Fruit fly (Drosophila melanogaster) whole organism, embryonic: Measurements from ENCODE around the gene ct.

ENCODE experiments used
- ATbp ChIP-seq: fragments of 200-800 bp; sonication (Bioruptor generic); optimal IDR thresholded peaks from 2 replicates; lab custom pipeline; 2017; ENCODE audit warnings: missing biosample characterization, mild to moderate bottlenecking, missing genetic modification characterization, missing genetic modification reagents
- Antp ChIP-seq: fragments of 200-800 bp; sonication (Bioruptor generic); optimal IDR thresholded peaks from 3 replicates; lab custom pipeline; 2016; ENCODE audit warnings: missing biosample characterization, missing genetic modification characterization
- Asciz ChIP-seq: fragments of 200-800 bp; sonication (Bioruptor generic); optimal IDR thresholded peaks from 2 replicates; lab custom pipeline; 2017; ENCODE audit warnings: missing biosample characterization, mild to moderate bottlenecking, missing genetic modification characterization, missing genetic modification reagents
- Awh ChIP-seq: fragments of 200-800 bp; sonication (Bioruptor generic); IDR thresholded peaks from 2 replicates; pipeline ENCODE4, ENCODE4 v1.3.6; 2022; ENCODE audit warnings: missing biosample characterization, missing genetic modification characterization
- CG14441 ChIP-seq: fragments of 200-800 bp; sonication (Bioruptor generic); IDR thresholded peaks from 2 replicates; pipeline ENCODE4 v1.3.6; 2022; ENCODE audit warnings: missing biosample characterization, missing genetic modification characterization
- CG15514 ChIP-seq: fragments of 200-800 bp; sonication (Bioruptor generic); optimal IDR thresholded peaks from 3 replicates; lab custom pipeline; 2017; ENCODE audit warnings: missing biosample characterization, missing genetic modification characterization, mild to moderate bottlenecking, moderate library complexity, missing genetic modification reagents
- CG16813 ChIP-seq: fragments of 200-800 bp; sonication (Bioruptor generic); IDR thresholded peaks from 3 replicates; pipeline ENCODE4 v1.3.6; 2022; ENCODE audit warnings: missing biosample characterization, missing genetic modification characterization; ENCODE audit not compliant: partially characterized antibody
- CG16863 ChIP-seq: fragments of 200-800 bp; sonication (Bioruptor generic); optimal IDR thresholded peaks from 3 replicates; lab custom pipeline; 2016; ENCODE audit warnings: missing biosample characterization, missing genetic modification characterization
- CG18011 ChIP-seq: fragments of 200-800 bp; sonication (Bioruptor generic); optimal IDR thresholded peaks from 2 replicates; lab custom pipeline; 2017; ENCODE audit warnings: missing biosample characterization, missing genetic modification characterization, mild to moderate bottlenecking, moderate library complexity, missing genotype
- CG1832 ChIP-seq: fragments of 200-800 bp; sonication (Bioruptor generic); optimal IDR thresholded peaks from 2 replicates; lab custom pipeline; 2017; ENCODE audit warnings: missing biosample characterization, mild to moderate bottlenecking, missing genetic modification characterization, inconsistent platforms
- CG30403 ChIP-seq: fragments of 200-800 bp; sonication (Bioruptor generic); optimal IDR thresholded peaks from 3 replicates; lab custom pipeline; 2016; ENCODE audit warnings: missing biosample characterization, missing genetic modification characterization
- CG3163 ChIP-seq: fragments of 200-800 bp; sonication (Bioruptor generic); optimal IDR thresholded peaks from 3 replicates; lab custom pipeline; 2016; ENCODE audit warnings: missing biosample characterization, missing genetic modification characterization
- CG3838 ChIP-seq: fragments of 200-800 bp; sonication (Bioruptor generic); optimal IDR thresholded peaks from 3 replicates; lab custom pipeline; 2016; ENCODE audit warnings: missing biosample characterization, missing genetic modification characterization
- CG4424 ChIP-seq: fragments of 200-800 bp; sonication (Bioruptor generic); optimal IDR thresholded peaks from 3 replicates; lab custom pipeline; 2016; ENCODE audit warnings: missing biosample characterization, missing genetic modification characterization
- CG8290 ChIP-seq, 3 experiments: fragments of 200-800 bp; sonication (Bioruptor generic); optimal IDR thresholded peaks; 2 replicates each; lab custom pipeline; 2016 to 2019; ENCODE audit warnings: missing biosample characterization in 3 of 3, missing genetic modification characterization in 3 of 3, mild to moderate bottlenecking in 2 of 3, moderate library complexity in 1 of 3
- CHES-1-like ChIP-seq: fragments of 200-800 bp; sonication (Bioruptor generic); optimal IDR thresholded peaks from 2 replicates; lab custom pipeline; 2016; ENCODE audit warnings: missing biosample characterization, missing genetic modification characterization
- Doc2 ChIP-seq: fragments of 200-800 bp; sonication (Bioruptor generic); IDR thresholded peaks from 2 replicates; pipeline ENCODE4 v1.3.6; 2022; ENCODE audit warnings: missing biosample characterization, missing genetic modification characterization
- Dref ChIP-seq: fragments of 200-800 bp; sonication (Bioruptor generic); IDR thresholded peaks from 2 replicates; pipeline ENCODE4 v1.3.6; 2022; ENCODE audit warnings: missing biosample characterization, missing genetic modification characterization
- E2f1 ChIP-seq: fragments of 200-800 bp; sonication (Bioruptor generic); IDR thresholded peaks from 2 replicates; pipeline ENCODE4 v1.3.6; 2022; ENCODE audit warnings: missing biosample characterization, missing genetic modification characterization
- Elba2 ChIP-seq: fragments of 200-800 bp; sonication (Bioruptor generic); optimal IDR thresholded peaks from 3 replicates; lab custom pipeline; 2016; ENCODE audit warnings: missing biosample characterization, missing genetic modification characterization
- Ets97D ChIP-seq: fragments of 200-800 bp; sonication (Bioruptor generic); optimal IDR thresholded peaks from 3 replicates; lab custom pipeline; 2016; ENCODE audit warnings: missing biosample characterization, missing genetic modification characterization
- Gug ChIP-seq: fragments of 200-800 bp; sonication (Bioruptor generic); IDR thresholded peaks from 4 replicates; pipeline ENCODE4 v1.3.6; 2022; ENCODE audit warnings: missing biosample characterization, missing genetic modification characterization
- H15 ChIP-seq: fragments of 200-800 bp; sonication (Bioruptor generic); IDR thresholded peaks from 3 replicates; pipeline ENCODE4 v1.3.6; 2022; ENCODE audit warnings: missing biosample characterization, missing genetic modification characterization
- Hr78 ChIP-seq, 2 experiments: fragments of 200-800 bp in 1 of 2; fragments of >200 bp in 1 of 2; sonication (Bioruptor generic) in 1 of 2; optimal IDR thresholded peaks; 2 replicates each; lab custom pipeline; 2017 to 2019; ENCODE audit warnings: missing biosample characterization in 2 of 2, missing genetic modification characterization in 2 of 2, mild to moderate bottlenecking in 1 of 2, moderate library complexity in 1 of 2
- NfI ChIP-seq: fragments of 200-800 bp; sonication (Bioruptor generic); optimal IDR thresholded peaks from 3 replicates; lab custom pipeline; 2018; ENCODE audit warnings: missing biosample characterization, mild to moderate bottlenecking, missing genetic modification characterization, moderate library complexity
- PHDP ChIP-seq: fragments of 200-800 bp; sonication (Bioruptor generic); optimal IDR thresholded peaks from 3 replicates; lab custom pipeline; 2018; ENCODE audit warnings: missing biosample characterization, mild to moderate bottlenecking, missing genetic modification characterization, moderate library complexity
- Scr ChIP-seq: fragments of 200-800 bp; sonication (Bioruptor generic); IDR thresholded peaks from 2 replicates; pipeline ENCODE4 v1.3.6; 2022; ENCODE audit warnings: missing biosample characterization, missing genetic modification characterization; ENCODE audit not compliant: partially characterized antibody
- Taf1 ChIP-seq: fragments of 200-800 bp; sonication (Bioruptor generic); IDR thresholded peaks from 2 replicates; pipeline ENCODE4 v1.3.6; 2022; ENCODE audit warnings: missing biosample characterization, missing genetic modification characterization
- Xbp1 ChIP-seq: fragments of 200-800 bp; sonication (Bioruptor generic); optimal IDR thresholded peaks from 3 replicates; lab custom pipeline; 2016; ENCODE audit warnings: missing biosample characterization, mild to moderate bottlenecking, missing genetic modification characterization
- amos ChIP-seq: fragments of 200-800 bp; sonication (Bioruptor generic); IDR thresholded peaks from 2 replicates; pipeline ENCODE4 v1.3.6; 2022; ENCODE audit warnings: missing biosample characterization, missing genetic modification characterization; ENCODE audit not compliant: partially characterized antibody
- aop ChIP-seq: fragments of 200-800 bp; sonication (Bioruptor generic); IDR thresholded peaks from 2 replicates; pipeline ENCODE4 v1.3.6; 2022; ENCODE audit warnings: missing biosample characterization, missing genetic modification characterization
- chn ChIP-seq: fragments of 200-800 bp; sonication (Bioruptor generic); optimal IDR thresholded peaks from 2 replicates; lab custom pipeline; 2016; ENCODE audit warnings: missing biosample characterization, missing genetic modification characterization
- croc ChIP-seq: fragments of 200-800 bp; sonication (Bioruptor generic); conservative IDR thresholded peaks from 3 replicates; pipeline ENCODE4 v1.3.6; 2022; ENCODE audit warnings: missing biosample characterization, missing genetic modification characterization
- cwo ChIP-seq: fragments of 200-800 bp; sonication (Bioruptor generic); optimal IDR thresholded peaks from 3 replicates; lab custom pipeline; 2017; ENCODE audit warnings: missing biosample characterization, missing genetic modification characterization, mild to moderate bottlenecking, moderate library complexity, missing genetic modification reagents
- dimm ChIP-seq: fragments of 200-800 bp; sonication (Bioruptor generic); IDR thresholded peaks from 2 replicates; pipeline ENCODE4 v1.3.6; 2022; ENCODE audit warnings: missing biosample characterization, missing genetic modification characterization
- fd96Cb ChIP-seq: fragments of 200-800 bp; sonication (Bioruptor generic); optimal IDR thresholded peaks from 2 replicates; lab custom pipeline; 2018; ENCODE audit warnings: missing biosample characterization, mild to moderate bottlenecking, missing genetic modification characterization, moderate library complexity
- fru ChIP-seq: fragments of >200 bp; optimal IDR thresholded peaks from 2 replicates; lab custom pipeline; 2017
- gce ChIP-seq: fragments of 200-800 bp; sonication (Bioruptor generic); IDR thresholded peaks from 3 replicates; pipeline ENCODE4 v1.3.6; 2022; ENCODE audit warnings: missing biosample characterization, missing genetic modification characterization
- gcm ChIP-seq: fragments of 200-800 bp; sonication (Bioruptor generic); optimal IDR thresholded peaks from 2 replicates; lab custom pipeline; 2019; ENCODE audit warnings: missing biosample characterization, mild to moderate bottlenecking, missing genetic modification characterization, moderate library complexity
- grau ChIP-seq: fragments of 200-800 bp; optimal IDR thresholded peaks from 3 replicates; lab custom pipeline; 2019; ENCODE audit warnings: missing biosample characterization, mild to moderate bottlenecking, missing genetic modification characterization, moderate library complexity
- lab ChIP-seq: fragments of 200-800 bp; sonication (Bioruptor generic); optimal IDR thresholded peaks from 3 replicates; lab custom pipeline; 2017; ENCODE audit warnings: missing biosample characterization, missing genetic modification characterization, mild to moderate bottlenecking, moderate library complexity, missing genetic modification reagents
- nerfin-1 ChIP-seq: fragments of 200-800 bp; sonication (Bioruptor generic); optimal IDR thresholded peaks from 3 replicates; lab custom pipeline; 2019; ENCODE audit warnings: missing biosample characterization, mild to moderate bottlenecking, missing genetic modification characterization, moderate library complexity
- nerfin-2 ChIP-seq: fragments of 200-800 bp; sonication (Bioruptor generic); IDR thresholded peaks from 2 replicates; pipeline ENCODE4 v1.3.6; 2022; ENCODE audit warnings: missing biosample characterization, missing genetic modification characterization; ENCODE audit not compliant: partially characterized antibody
- onecut ChIP-seq: fragments of 200-800 bp; sonication (Bioruptor generic); IDR thresholded peaks from 2 replicates; pipeline ENCODE4 v1.3.6; 2022; ENCODE audit warnings: missing biosample characterization, missing genetic modification characterization
- pho ChIP-seq: fragments of 200-800 bp; sonication (Bioruptor generic); optimal IDR thresholded peaks from 2 replicates; lab custom pipeline; 2016; ENCODE audit warnings: missing biosample characterization, missing genetic modification characterization
- phol ChIP-seq: fragments of 200-800 bp; sonication (Bioruptor generic); optimal IDR thresholded peaks from 3 replicates; lab custom pipeline; 2018; ENCODE audit warnings: missing biosample characterization, mild to moderate bottlenecking, missing genetic modification characterization, moderate library complexity
- sna ChIP-seq: fragments of 200-800 bp; sonication (Bioruptor generic); IDR thresholded peaks from 2 replicates; pipeline ENCODE4 v1.3.6; 2022; ENCODE audit warnings: missing biosample characterization, missing genetic modification characterization; ENCODE audit not compliant: partially characterized antibody
- sqz ChIP-seq: fragments of 200-800 bp; sonication (Bioruptor generic); optimal IDR thresholded peaks from 3 replicates; lab custom pipeline; 2018; ENCODE audit warnings: missing biosample characterization, mild to moderate bottlenecking, missing genetic modification characterization
- stwl ChIP-seq: fragments of 200-800 bp; sonication (Bioruptor generic); optimal IDR thresholded peaks from 3 replicates; lab custom pipeline; 2018; ENCODE audit warnings: missing biosample characterization, mild to moderate bottlenecking, missing genetic modification characterization, moderate library complexity
- tx ChIP-seq: fragments of 200-800 bp; sonication (Bioruptor generic); optimal IDR thresholded peaks from 2 replicates; lab custom pipeline; 2016; ENCODE audit warnings: missing biosample characterization, missing genetic modification characterization
- unpg ChIP-seq: fragments of 200-800 bp; sonication (Bioruptor generic); optimal IDR thresholded peaks from 3 replicates; lab custom pipeline; 2018; ENCODE audit warnings: missing biosample characterization, mild to moderate bottlenecking, missing genetic modification characterization, moderate library complexity

Gene ct

dm6 chrX:7721905-7722304 is 113.7 kb downstream of the ct start, which contains the start of gene Hira (continued):
- TF ChIP-seq unpg (no peak), Antp (GFP tag; lab: Kevin White, UChicago) (no peak), Dref (GFP tag; lab: Robert Waterston, UW) (peak; percentile 93), gcm (GFP tag; lab: Kevin White, UChicago) (no peak), tx (GFP tag; lab: Kevin White, UChicago) (no peak), CG14441 (GFP tag; lab: Robert Waterston, UW) (no peak), Awh (no peak), CG18011 (GFP tag; lab: Kevin White, UChicago) (no peak), lab (GFP tag; lab: Kevin White, UChicago) (no peak), stwl (tag; lab: Kevin White, UChicago) (peak; percentile 77), Ets97D (GFP tag; lab: Kevin White, UChicago) (peak; percentile 34), gce (GFP tag; lab: Robert Waterston, UW) (no peak), pho (GFP tag; lab: Kevin White, UChicago) (no peak), CG8290 (GFP tag; optimal IDR thresholded peaks at IDR 0.05; lab: Kevin White, UChicago) (no peak), CG8290 (tag; optimal IDR thresholded peaks at IDR 0.05; lab: Kevin White, UChicago) (no peak), CG30403 (GFP tag; lab: Kevin White, UChicago) (no peak), sna (peak; percentile 83), NfI (no peak), onecut (GFP tag; lab: Robert Waterston, UW) (no peak), chn (GFP tag; lab: Kevin White, UChicago) (no peak), nerfin-1 (no peak), ATbp (GFP tag; lab: Kevin White, UChicago) (no peak), Scr (GFP tag; lab: Robert Waterston, UW) (peak; percentile 83), CG4424 (GFP tag; lab: Kevin White, UChicago) (no peak), Asciz (GFP tag; lab: Kevin White, UChicago) (no peak), H15 (GFP tag; lab: Robert Waterston, UW) (no peak), Xbp1 (GFP tag; lab: Kevin White, UChicago) (no peak), Gug (GFP tag; lab: Robert Waterston, UW) (no peak), sqz (no peak), E2f1 (GFP tag; lab: Robert Waterston, UW) (no peak), CG16813 (peak; percentile 84), grau (tag; lab: Kevin White, UChicago) (no peak), CG3838 (GFP tag; lab: Kevin White, UChicago) (no peak), CG3163 (no peak), croc (GFP tag; lab: Robert Waterston, UW) (no peak), Hr78 (GFP tag; optimal IDR thresholded peaks at IDR 0.05; lab: Kevin White, UChicago) (no peak), CG16863 (GFP tag; lab: Kevin White, UChicago) (no peak), dimm (no peak), fru (no peak), fd96Cb (no peak), Elba2 (GFP tag; lab: Kevin White, UChicago) (no peak), CHES-1-like (no peak), phol (tag; lab: Kevin White, UChicago) (no peak), CG15514 (GFP tag; lab: Kevin White, UChicago) (peak; percentile 69), PHDP (tag; lab: Kevin White, UChicago) (peak; percentile 7), nerfin-2 (peak; percentile 89), amos (GFP tag; lab: Robert Waterston, UW) (peak; percentile 89), aop (GFP tag; lab: Robert Waterston, UW) (no peak), CG1832 (GFP tag; lab: Kevin White, UChicago) (no peak), cwo (GFP tag; lab: Kevin White, UChicago) (no peak), Doc2 (GFP tag; lab: Robert Waterston, UW) (no peak), Taf1 (GFP tag; lab: Robert Waterston, UW) (no peak)
